Fruit fly (Drosophila melanogaster): Measurements from ENCODE around the gene CG5783.

dm6 chr2L:18158622-18159043, 2.8 kb downstream of the CG5783 start:
- TF ChIP-seq CG3032 (tag; optimal IDR thresholded peaks at IDR 0.05) (no peak), CG6792 (GFP tag; optimal IDR thresholded peaks at IDR 0.05) (no peak), fd85E (GFP tag; optimal IDR thresholded peaks at IDR 0.05) (no peak), CG6854 (GFP tag; optimal IDR thresholded peaks at IDR 0.05) (no peak), CG11762 (GFP tag; optimal IDR thresholded peaks at IDR 0.05; ENCODE audit: insufficient read depth) (no peak)
